Fruit fly (Drosophila melanogaster) whole organism, embryonic: ENCODE measurements around the gene Pde6.

Source experiments
- CG10654 ChIP-seq: fragments of 200-800 bp; sonication (Bioruptor generic); optimal IDR thresholded peaks from 2 replicates; lab custom pipeline; 2016; ENCODE audit warnings: missing biosample characterization, missing genetic modification characterization
- CG12769 ChIP-seq: fragments of 200-800 bp; sonication (Bioruptor generic); optimal IDR thresholded peaks from 2 replicates; lab custom pipeline; 2019; ENCODE audit warnings: missing biosample characterization, mild to moderate bottlenecking, missing genetic modification characterization, moderate library complexity
- CG12942 ChIP-seq: fragments of 200-800 bp; sonication (Bioruptor generic); optimal IDR thresholded peaks from 3 replicates; lab custom pipeline; 2016; ENCODE audit warnings: missing biosample characterization, missing genetic modification characterization
- CG13287 ChIP-seq: fragments of 200-800 bp; sonication (Bioruptor generic); IDR thresholded peaks from 2 replicates; pipeline ENCODE4 v1.3.6; 2022; ENCODE audit warnings: missing biosample characterization, missing genetic modification characterization; ENCODE audit not compliant: partially characterized antibody
- CG13624 ChIP-seq: fragments of 200-800 bp; sonication (Bioruptor generic); optimal IDR thresholded peaks from 2 replicates; lab custom pipeline; 2016; ENCODE audit warnings: missing biosample characterization, missing genetic modification characterization
- CG14710 ChIP-seq: fragments of 200-800 bp; sonication (Bioruptor generic); optimal IDR thresholded peaks from 3 replicates; lab custom pipeline; 2019; ENCODE audit warnings: missing biosample characterization, mild to moderate bottlenecking, missing genetic modification characterization, moderate library complexity
- CG15601 ChIP-seq: fragments of 200-800 bp; sonication (Bioruptor generic); optimal IDR thresholded peaks from 3 replicates; lab custom pipeline; 2019; ENCODE audit warnings: missing biosample characterization, mild to moderate bottlenecking, missing genetic modification characterization, moderate library complexity
- CG16779 ChIP-seq: fragments of 200-800 bp; sonication (Bioruptor generic); IDR thresholded peaks from 2 replicates; pipeline ENCODE4 v1.3.6; 2022; ENCODE audit warnings: missing biosample characterization, missing genetic modification characterization
- CG17328 ChIP-seq: fragments of 200-800 bp; sonication (Bioruptor generic); IDR thresholded peaks from 2 replicates; pipeline ENCODE4 v1.3.6; 2022; ENCODE audit warnings: missing biosample characterization, missing genetic modification characterization
- CG17361 ChIP-seq: fragments of 200-800 bp; sonication (Bioruptor generic); IDR thresholded peaks from 3 replicates; pipeline ENCODE4 v1.3.6; 2022; ENCODE audit warnings: missing biosample characterization, missing genetic modification characterization
- CG30431 ChIP-seq: fragments of 200-800 bp; sonication (Bioruptor generic); optimal IDR thresholded peaks from 2 replicates; lab custom pipeline; 2017; ENCODE audit warnings: missing biosample characterization, missing genetic modification characterization
- CG32767 ChIP-seq: fragments of 200-800 bp; sonication (Bioruptor generic); IDR thresholded peaks from 2 replicates; pipeline ENCODE4 v1.3.6; 2022; ENCODE audit warnings: missing biosample characterization, missing genetic modification characterization
- CG33557 ChIP-seq: fragments of 200-800 bp; sonication (Bioruptor generic); optimal IDR thresholded peaks from 2 replicates; lab custom pipeline; 2019; ENCODE audit warnings: missing biosample characterization, mild to moderate bottlenecking, missing genetic modification characterization, moderate library complexity
- CG34224 ChIP-seq: fragments of 200-800 bp; sonication (Bioruptor generic); IDR thresholded peaks from 3 replicates; pipeline ENCODE4 v1.3.6; 2022; ENCODE audit warnings: missing biosample characterization, missing genetic modification characterization; ENCODE audit not compliant: partially characterized antibody
- CG34376 ChIP-seq: fragments of 200-800 bp; sonication (Bioruptor generic); optimal IDR thresholded peaks from 2 replicates; lab custom pipeline; 2018; ENCODE audit warnings: missing biosample characterization, mild to moderate bottlenecking, missing genetic modification characterization
- CG6813 ChIP-seq: fragments of 200-800 bp; sonication (Bioruptor generic); optimal IDR thresholded peaks from 2 replicates; lab custom pipeline; 2017; ENCODE audit warnings: missing biosample characterization, missing genetic modification characterization, mild to moderate bottlenecking, moderate library complexity, missing genetic modification reagents
- CG7357 ChIP-seq: fragments of 200-800 bp; sonication (Bioruptor generic); IDR thresholded peaks from 3 replicates; pipeline ENCODE4 v1.3.6; 2022; ENCODE audit warnings: missing biosample characterization, missing genetic modification characterization
- CG8924 ChIP-seq: fragments of 200-800 bp; optimal IDR thresholded peaks from 3 replicates; lab custom pipeline; 2019; ENCODE audit warnings: missing biosample characterization, mild to moderate bottlenecking, missing genetic modification characterization, moderate library complexity
- CG8944 ChIP-seq: fragments of 200-800 bp; sonication (Bioruptor generic); optimal IDR thresholded peaks from 3 replicates; lab custom pipeline; 2016; ENCODE audit warnings: missing biosample characterization, missing genetic modification characterization
- Chrac-16 ChIP-seq: fragments of 200-800 bp; sonication (Bioruptor generic); optimal IDR thresholded peaks from 3 replicates; lab custom pipeline; 2016; ENCODE audit warnings: missing biosample characterization, missing genetic modification characterization
- Dip3 ChIP-seq: fragments of 200-800 bp; sonication (Bioruptor generic); optimal IDR thresholded peaks from 3 replicates; lab custom pipeline; 2016; ENCODE audit warnings: missing biosample characterization, missing genetic modification characterization
- E2f1 ChIP-seq: fragments of 200-800 bp; sonication (Bioruptor generic); IDR thresholded peaks from 2 replicates; pipeline ENCODE4 v1.3.6; 2022; ENCODE audit warnings: missing biosample characterization, missing genetic modification characterization
- HLHmδ ChIP-seq: fragments of 200-800 bp; sonication (Bioruptor generic); optimal IDR thresholded peaks from 2 replicates; lab custom pipeline; 2018; ENCODE audit warnings: missing biosample characterization, mild to moderate bottlenecking, missing genetic modification characterization, moderate library complexity
- Sox102F ChIP-seq: fragments of 200-800 bp; sonication (Bioruptor generic); optimal IDR thresholded peaks from 2 replicates; lab custom pipeline; 2018; ENCODE audit warnings: missing biosample characterization, mild to moderate bottlenecking, missing genetic modification characterization, moderate library complexity
- Ssrp ChIP-seq: fragments of 200-800 bp; sonication (Bioruptor generic); optimal IDR thresholded peaks from 2 replicates; lab custom pipeline; 2018; ENCODE audit warnings: missing biosample characterization, mild to moderate bottlenecking, missing genetic modification characterization, moderate library complexity
- Stat92E ChIP-seq, 3 experiments: fragments of >200 bp in 2 of 3; fragments of 200-800 bp in 1 of 3; sonication (Bioruptor generic) in 1 of 3; optimal IDR thresholded peaks; 2 replicates each; lab custom pipeline; 2017 to 2019; ENCODE audit warnings: missing biosample characterization in 3 of 3, missing genetic modification characterization in 3 of 3, mild to moderate bottlenecking in 1 of 3, moderate library complexity in 1 of 3
- Tbp ChIP-seq: fragments of >200 bp; optimal IDR thresholded peaks from 2 replicates; lab custom pipeline; 2018; ENCODE audit warnings: missing biosample characterization, missing genetic modification characterization
- Trl ChIP-seq, 3 experiments: fragments of >200 bp in 2 of 3; fragments of 200-800 bp in 1 of 3; sonication (Bioruptor generic) in 1 of 3; optimal IDR thresholded peaks; 2 replicates in 1 of 3; 3 replicates in 2 of 3; lab custom pipeline; 2016 to 2017; ENCODE audit warnings: missing biosample characterization in 1 of 3, missing genetic modification characterization in 1 of 3
- al ChIP-seq: fragments of 200-800 bp; sonication (Bioruptor generic); IDR thresholded peaks from 2 replicates; pipeline ENCODE4 v1.3.6; 2022; ENCODE audit warnings: missing biosample characterization, missing genetic modification characterization
- ato ChIP-seq: fragments of 200-800 bp; sonication (Bioruptor generic); IDR thresholded peaks from 2 replicates; pipeline ENCODE4 v1.3.6; 2022; ENCODE audit warnings: missing biosample characterization, missing genetic modification characterization; ENCODE audit not compliant: partially characterized antibody
- az2 ChIP-seq: fragments of 200-800 bp; sonication (Bioruptor generic); optimal IDR thresholded peaks from 3 replicates; lab custom pipeline; 2016; ENCODE audit warnings: missing biosample characterization, missing genetic modification characterization
- bbx ChIP-seq: fragments of 200-800 bp; sonication (Bioruptor generic); IDR thresholded peaks from 2 replicates; pipeline ENCODE4 v1.3.6; 2022; ENCODE audit warnings: missing biosample characterization, missing genetic modification characterization; ENCODE audit not compliant: partially characterized antibody
- bigmax ChIP-seq: fragments of 200-800 bp; sonication (Bioruptor generic); optimal IDR thresholded peaks from 2 replicates; lab custom pipeline; 2018; ENCODE audit warnings: missing biosample characterization, mild to moderate bottlenecking, missing genetic modification characterization
- chinmo ChIP-seq: fragments of 200-800 bp; sonication (Bioruptor generic); IDR thresholded peaks from 4 replicates; pipeline ENCODE4 v1.3.6; 2022; ENCODE audit warnings: missing biosample characterization, missing genetic modification characterization; ENCODE audit not compliant: partially characterized antibody
- dati ChIP-seq: fragments of 200-800 bp; sonication (Bioruptor generic); IDR thresholded peaks from 2 replicates; pipeline ENCODE4 v1.3.6; 2022; ENCODE audit warnings: missing biosample characterization, missing genetic modification characterization
- fd3F ChIP-seq: fragments of 200-800 bp; sonication (Bioruptor generic); optimal IDR thresholded peaks from 2 replicates; lab custom pipeline; 2018; ENCODE audit warnings: missing biosample characterization, mild to moderate bottlenecking, missing genetic modification characterization, moderate library complexity
- gcm ChIP-seq: fragments of 200-800 bp; sonication (Bioruptor generic); optimal IDR thresholded peaks from 2 replicates; lab custom pipeline; 2019; ENCODE audit warnings: missing biosample characterization, mild to moderate bottlenecking, missing genetic modification characterization, moderate library complexity
- grau ChIP-seq: fragments of 200-800 bp; optimal IDR thresholded peaks from 3 replicates; lab custom pipeline; 2019; ENCODE audit warnings: missing biosample characterization, mild to moderate bottlenecking, missing genetic modification characterization, moderate library complexity
- gsb-n ChIP-seq: fragments of 200-800 bp; sonication (Bioruptor generic); optimal IDR thresholded peaks from 3 replicates; lab custom pipeline; 2018; ENCODE audit warnings: missing biosample characterization, mild to moderate bottlenecking, missing genetic modification characterization
- hkb ChIP-seq, 2 experiments: fragments of 200-800 bp in 1 of 2; fragments of >200 bp in 1 of 2; sonication (Bioruptor generic) in 1 of 2; IDR thresholded peaks in 1 of 2; optimal IDR thresholded peaks in 1 of 2; 2 replicates each; pipeline versions ENCODE4 v1.3.6 to Lab custom; 2017 to 2022; ENCODE audit warnings: missing biosample characterization in 1 of 2, missing genetic modification characterization in 1 of 2
- ken ChIP-seq: fragments of 200-800 bp; sonication (Bioruptor generic); IDR thresholded peaks from 3 replicates; pipeline ENCODE4 v1.3.6; 2022; ENCODE audit warnings: missing biosample characterization, missing genetic modification characterization
- lbe ChIP-seq: fragments of 200-800 bp; sonication (Bioruptor generic); optimal IDR thresholded peaks from 2 replicates; lab custom pipeline; 2016; ENCODE audit warnings: missing biosample characterization, mild to moderate bottlenecking, missing genetic modification characterization
- onecut ChIP-seq: fragments of 200-800 bp; sonication (Bioruptor generic); IDR thresholded peaks from 2 replicates; pipeline ENCODE4 v1.3.6; 2022; ENCODE audit warnings: missing biosample characterization, missing genetic modification characterization
- pita ChIP-seq: fragments of 200-800 bp; sonication (Bioruptor generic); optimal IDR thresholded peaks from 2 replicates; lab custom pipeline; 2017; ENCODE audit warnings: missing biosample characterization, mild to moderate bottlenecking, missing genetic modification characterization
- pum ChIP-seq: fragments of 200-800 bp; sonication (Bioruptor generic); optimal IDR thresholded peaks from 2 replicates; lab custom pipeline; 2016; ENCODE audit warnings: missing biosample characterization, missing genetic modification characterization
- repo ChIP-seq: fragments of 200-800 bp; sonication (Bioruptor generic); optimal IDR thresholded peaks from 2 replicates; lab custom pipeline; 2016; ENCODE audit warnings: missing biosample characterization, missing genetic modification characterization
- sens ChIP-seq: fragments of 200-800 bp; sonication (Bioruptor generic); peaks from one replicate; lab custom pipeline; 2016; ENCODE audit warnings: missing biosample characterization, missing genetic modification characterization
- trem ChIP-seq: fragments of 200-800 bp; optimal IDR thresholded peaks from 3 replicates; lab custom pipeline; 2019; ENCODE audit warnings: missing biosample characterization, mild to moderate bottlenecking, missing genetic modification characterization, moderate library complexity
- usp ChIP-seq: fragments of >200 bp; optimal IDR thresholded peaks from 2 replicates; lab custom pipeline; 2017; ENCODE audit warnings: missing biosample characterization, missing genetic modification characterization
- wdn ChIP-seq: fragments of 200-800 bp; sonication (Bioruptor generic); IDR thresholded peaks from 2 replicates; pipeline ENCODE4 v1.3.6; 2022; ENCODE audit warnings: missing biosample characterization, missing genetic modification characterization

Gene Pde6

DNA sequence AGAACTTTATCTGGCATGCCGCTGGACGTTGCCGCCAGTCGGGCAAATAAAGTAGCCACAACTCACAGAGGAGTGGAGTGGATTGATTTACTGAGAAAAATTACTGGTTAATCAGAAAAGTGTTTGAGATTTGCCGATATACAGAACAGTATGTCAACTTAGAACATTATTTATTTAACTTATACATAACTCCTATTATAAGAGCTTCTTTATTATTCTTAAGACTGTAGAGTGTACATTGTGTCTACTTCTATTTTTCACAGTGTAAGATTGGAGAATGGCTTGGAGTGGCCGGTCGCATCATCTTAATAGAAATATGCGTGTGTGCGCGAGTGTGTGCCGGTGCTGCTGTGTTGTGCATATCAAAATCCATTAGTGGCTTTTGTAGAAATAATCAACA lies 87.5 kb downstream of the Pde6 start (continued):
- TF ChIP-seq Ssrp (tag; lab: Kevin White, UChicago) (peak; percentile 68), hkb (optimal IDR thresholded peaks at IDR 0.05; lab: Kevin White, UChicago) (no peak), hkb (GFP tag; IDR thresholded peaks at IDR 0.05; lab: Robert Waterston, UW) (0 out of 2 replicates have a peak, but pooled peaks have one; percentile 13), gcm (GFP tag; lab: Kevin White, UChicago) (peak; percentile 47), Dip3 (GFP tag; lab: Kevin White, UChicago) (no peak), CG6813 (GFP tag; lab: Kevin White, UChicago) (no peak), gsb-n (tag; lab: Kevin White, UChicago) (peak; percentile 42), onecut (GFP tag; lab: Robert Waterston, UW) (no peak), pum (GFP tag; lab: Kevin White, UChicago) (no peak), CG8924 (tag; lab: Kevin White, UChicago) (peak; percentile 37), az2 (GFP tag; lab: Kevin White, UChicago) (peak; percentile 57), CG17328 (GFP tag; lab: Robert Waterston, UW) (peak; percentile 68), CG7357 (GFP tag; lab: Robert Waterston, UW) (no peak), CG13287 (GFP tag; lab: Robert Waterston, UW) (no peak), CG32767 (GFP tag; lab: Robert Waterston, UW) (no peak), CG34376 (GFP tag; lab: Kevin White, UChicago) (no peak), E2f1 (GFP tag; lab: Robert Waterston, UW) (0 out of 2 replicates have a peak, but pooled peaks have one; percentile 23), grau (tag; lab: Kevin White, UChicago) (peak; percentile 52), CG8944 (GFP tag; lab: Kevin White, UChicago) (no peak), ato (no peak), CG15601 (peak; percentile 48), Stat92E (GFP tag; optimal IDR thresholded peaks at IDR 0.05; lab: Kevin White, UChicago) (no peak), CG12942 (GFP tag; lab: Kevin White, UChicago) (no peak), sens (GFP tag; lab: Kevin White, UChicago) (peak; percentile 93), CG30431 (GFP tag; lab: Kevin White, UChicago) (peak; percentile 9), pita (GFP tag; lab: Kevin White, UChicago) (no peak), bbx (no peak), Sox102F (GFP tag; lab: Kevin White, UChicago) (peak; percentile 57), lbe (no peak), ken (GFP tag; lab: Robert Waterston, UW) (0 out of 3 replicates have a peak, but pooled peaks have one; percentile 27), Trl (optimal IDR thresholded peaks at IDR 0.05; lab: Kevin White, UChicago) (no peak), Trl (GFP tag; optimal IDR thresholded peaks at IDR 0.05; lab: Kevin White, UChicago) (no peak), fd3F (no peak), CG13624 (GFP tag; lab: Kevin White, UChicago) (peak; percentile 7), trem (peak; percentile 52), bigmax (GFP tag; lab: Kevin White, UChicago) (no peak), chinmo (no peak), CG10654 (GFP tag; lab: Kevin White, UChicago) (no peak), wdn (GFP tag; lab: Robert Waterston, UW) (no peak), HLHmδ (GFP tag; lab: Kevin White, UChicago) (no peak), repo (no peak), CG16779 (GFP tag; lab: Robert Waterston, UW) (no peak), CG34224 (GFP tag; lab: Robert Waterston, UW) (no peak), Tbp (no peak), CG14710 (peak; percentile 53), usp (GFP tag; lab: Kevin White, UChicago) (no peak), CG12769 (tag; lab: Kevin White, UChicago) (peak; percentile 11), dati (GFP tag; lab: Robert Waterston, UW) (no peak), al (GFP tag; lab: Robert Waterston, UW) (no peak), CG17361 (peak; percentile 33; the same call in 1 of the 3 replicates), Chrac-16 (GFP tag; lab: Kevin White, UChicago) (peak; percentile 56), CG33557 (GFP tag; lab: Kevin White, UChicago) (peak; percentile 9)
